Worm (Caenorhabditis elegans) whole organism, early embryonic: ENCODE data around the gene T01H3.3.

Source experiments
- F13C5.2 ChIP-seq: sonication (generic microtip); optimal IDR thresholded peaks from 2 replicates; lab custom pipeline; 2017; ENCODE audit warnings: mild to moderate bottlenecking, missing genetic modification characterization, inconsistent platforms, missing compliant biosample characterization
- tbx-37 ChIP-seq: fragments of 200-800 bp; sonication (Bioruptor generic); conservative IDR thresholded peaks from 2 replicates; pipeline ENCODE4 v1.3.6; 2022; ENCODE audit warnings: missing genetic modification reagents, missing genetic modification characterization, missing compliant biosample characterization

DNA sequence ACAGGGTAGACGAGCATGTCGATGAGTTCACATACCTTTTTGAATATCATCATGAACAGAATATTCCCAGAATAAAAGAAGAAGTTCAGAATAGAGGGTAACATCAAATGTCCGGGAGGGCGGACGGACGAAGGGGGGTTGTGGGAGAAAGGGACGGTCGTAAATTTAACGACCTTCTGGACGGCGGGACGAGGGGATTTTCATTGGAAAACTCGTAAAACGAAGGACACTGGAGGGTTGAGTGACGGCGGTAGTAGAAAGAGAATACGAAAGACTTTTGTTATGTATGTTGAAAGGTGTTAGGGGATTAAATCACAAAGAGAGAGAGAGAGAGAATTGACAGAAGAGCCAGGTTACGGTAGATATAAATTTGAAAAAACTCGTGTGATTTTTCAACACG is 23.1 kb downstream of the T01H3.3 start:
- TF ChIP-seq tbx-37 (no peak), F13C5.2 (tag; lab: Kevin White, UChicago) (no peak)
